Worm (Caenorhabditis elegans) whole organism, late embryonic: ENCODE results near the gene T08B6.1.

Experiments used
- C38D4.7 ChIP-seq: fragments of 200-800 bp; sonication (Bioruptor generic); optimal IDR thresholded peaks from 2 replicates; lab custom pipeline; 2018; ENCODE audit warnings: mild to moderate bottlenecking, missing genetic modification characterization, moderate library complexity, missing compliant biosample characterization
- K02D7.2 ChIP-seq: sonication (generic microtip); optimal IDR thresholded peaks from 2 replicates; lab custom pipeline; 2017; ENCODE audit warnings: mild to moderate bottlenecking, missing genetic modification characterization, missing compliant biosample characterization
- Y22D7AL.16 ChIP-seq: sonication (generic microtip); optimal IDR thresholded peaks from 2 replicates; lab custom pipeline; 2016; ENCODE audit warnings: missing genetic modification characterization, missing compliant biosample characterization
- ahr-1 ChIP-seq: sonication (generic microtip); optimal IDR thresholded peaks from 2 replicates; lab custom pipeline; 2016; ENCODE audit warnings: missing genetic modification characterization, missing compliant biosample characterization
- ceh-19 ChIP-seq: fragments of 200-800 bp; sonication (Bioruptor generic); optimal IDR thresholded peaks from 2 replicates; lab custom pipeline; 2018; ENCODE audit warnings: mild to moderate bottlenecking, missing genetic modification characterization, missing compliant biosample characterization
- ceh-22 ChIP-seq: sonication (generic microtip); optimal IDR thresholded peaks from 2 replicates; lab custom pipeline; 2017; ENCODE audit warnings: missing biosample characterization, missing genetic modification characterization
- ceh-34 ChIP-seq: sonication (generic microtip); optimal IDR thresholded peaks from 2 replicates; lab custom pipeline; 2016; ENCODE audit warnings: mild to moderate bottlenecking, missing genetic modification characterization, missing compliant biosample characterization
- ceh-48 ChIP-seq: sonication (generic microtip); optimal IDR thresholded peaks from 2 replicates; lab custom pipeline; 2016; ENCODE audit warnings: missing genetic modification characterization, inconsistent platforms, missing compliant biosample characterization
- che-1 ChIP-seq: sonication (generic microtip); optimal IDR thresholded peaks from 2 replicates; lab custom pipeline; 2016; ENCODE audit warnings: mild to moderate bottlenecking, missing genetic modification characterization, missing compliant biosample characterization
- ets-4 ChIP-seq: sonication (generic microtip); optimal IDR thresholded peaks from 2 replicates; lab custom pipeline; 2016; ENCODE audit warnings: missing genetic modification characterization, missing compliant biosample characterization
- eyg-1 ChIP-seq: sonication (generic microtip); optimal IDR thresholded peaks from 2 replicates; lab custom pipeline; 2016; ENCODE audit warnings: missing genotype, missing genetic modification characterization, missing compliant biosample characterization
- fax-1 ChIP-seq: sonication (generic microtip); optimal IDR thresholded peaks from 2 replicates; lab custom pipeline; 2016; ENCODE audit warnings: missing genotype, missing genetic modification characterization, missing compliant biosample characterization
- fkh-6 ChIP-seq: sonication (generic microtip); optimal IDR thresholded peaks from 2 replicates; lab custom pipeline; 2016; ENCODE audit warnings: missing genetic modification characterization, missing compliant biosample characterization
- hlh-30 ChIP-seq: sonication (generic microtip); optimal IDR thresholded peaks from 2 replicates; lab custom pipeline; 2017; ENCODE audit warnings: antibody characterized with exemption, missing genetic modification characterization, missing compliant biosample characterization; ENCODE audit not compliant: insufficient read depth
- hlh-6 ChIP-seq: sonication (generic microtip); optimal IDR thresholded peaks from 2 replicates; lab custom pipeline; 2016; ENCODE audit warnings: missing genotype, missing genetic modification characterization, missing compliant biosample characterization
- hlh-8 ChIP-seq: sonication (generic microtip); optimal IDR thresholded peaks from 2 replicates; lab custom pipeline; 2016; ENCODE audit warnings: missing genotype, missing genetic modification characterization, missing compliant biosample characterization
- lim-6 ChIP-seq: sonication (generic microtip); optimal IDR thresholded peaks from 2 replicates; lab custom pipeline; 2016; ENCODE audit warnings: missing genetic modification characterization, missing compliant biosample characterization
- lin-11 ChIP-seq: fragments of 200-800 bp; sonication (Bioruptor generic); optimal IDR thresholded peaks from 2 replicates; lab custom pipeline; 2018; ENCODE audit warnings: mild to moderate bottlenecking, missing genetic modification characterization, missing compliant biosample characterization
- madf-2 ChIP-seq: sonication (generic microtip); optimal IDR thresholded peaks from 2 replicates; lab custom pipeline; 2017; ENCODE audit warnings: missing genetic modification characterization, missing compliant biosample characterization
- nhr-232 ChIP-seq: sonication (generic microtip); optimal IDR thresholded peaks from 2 replicates; lab custom pipeline; 2016; ENCODE audit warnings: missing genetic modification characterization, missing compliant biosample characterization
- odd-2 ChIP-seq: sonication (generic microtip); optimal IDR thresholded peaks from 2 replicates; lab custom pipeline; 2017; ENCODE audit warnings: antibody characterized with exemption, mild to moderate bottlenecking, missing genetic modification characterization, missing compliant biosample characterization
- pag-3 ChIP-seq: sonication (generic microtip); optimal IDR thresholded peaks from 2 replicates; lab custom pipeline; 2016; ENCODE audit warnings: missing compliant biosample characterization, missing genetic modification characterization, borderline replicate concordance
- pha-2 ChIP-seq: sonication (generic microtip); optimal IDR thresholded peaks from 2 replicates; lab custom pipeline; 2017; ENCODE audit warnings: mild to moderate bottlenecking, missing genetic modification characterization, missing compliant biosample characterization
- pros-1 ChIP-seq: fragments of 150-350 bp; optimal IDR thresholded peaks from 2 replicates; lab custom pipeline; 2014; ENCODE audit warnings: missing biosample characterization, missing genetic modification reagents, missing genetic modification characterization
- ref-2 ChIP-seq: sonication (generic microtip); optimal IDR thresholded peaks from 2 replicates; lab custom pipeline; 2016; ENCODE audit warnings: missing genetic modification characterization, missing compliant biosample characterization
- syd-9 ChIP-seq: sonication (generic microtip); optimal IDR thresholded peaks from 2 replicates; lab custom pipeline; 2016; ENCODE audit warnings: mild to moderate bottlenecking, missing genetic modification characterization, moderate library complexity, missing compliant biosample characterization
- tbx-7 ChIP-seq: sonication (generic microtip); optimal IDR thresholded peaks from 2 replicates; lab custom pipeline; 2016; ENCODE audit warnings: missing genotype, missing genetic modification characterization, missing compliant biosample characterization
- unc-3 ChIP-seq, 2 experiments: fragments of 200-800 bp in 1 of 2; sonication (Bioruptor generic) in 1 of 2; sonication (generic microtip) in 1 of 2; conservative IDR thresholded peaks in 1 of 2; optimal IDR thresholded peaks in 1 of 2; 2 replicates each; pipeline versions ENCODE4 v1.3.6 to Lab custom; 2016 to 2022; ENCODE audit warnings: missing compliant biosample characterization in 2 of 2, missing genetic modification characterization in 2 of 2, missing genetic modification reagents in 1 of 2
- unc-42 ChIP-seq: sonication (generic microtip); optimal IDR thresholded peaks from 2 replicates; lab custom pipeline; 2016; ENCODE audit warnings: missing genotype, missing genetic modification characterization, missing compliant biosample characterization

The T08B6.1 gene

ce11 chrIV:4867610-4868009, 19.5 kb downstream of the T08B6.1 start, which contains the start of gene str-172:
str-172 (minus strand) TSS chrIV:4867710.
- TF ChIP-seq che-1 (tag; lab: Kevin White, UChicago): no peak
- TF ChIP-seq, all 69 proteins: peak for 0

ce11 chrIV:4866599-4866998, 20.6 kb downstream of the T08B6.1 start:
- TF ChIP-seq lim-6 (no peak), ceh-22 (tag; lab: Kevin White, UChicago) (no peak), Y22D7AL.16 (tag; lab: Kevin White, UChicago) (no peak)
- TF ChIP-seq, all 69 proteins: peak for 0

ce11 chrIV:4864524-4864923, 22.6 kb downstream of the T08B6.1 start:
- no peak for TF ChIP-seq K02D7.2 (tag; lab: Kevin White, UChicago)
- TF ChIP-seq hlh-8: no peak
- no peak for TF ChIP-seq fax-1 (tag; lab: Kevin White, UChicago)
- TF ChIP-seq hlh-6 (tag; lab: Kevin White, UChicago): no peak
- no peak for TF ChIP-seq pha-2 (tag; lab: Kevin White, UChicago)
- TF ChIP-seq C38D4.7 (GFP tag; lab: Kevin White, UChicago): no peak
- no peak for TF ChIP-seq eyg-1
- TF ChIP-seq odd-2: no peak

ce11 chrIV:4861449-4861848, 25.7 kb downstream of the T08B6.1 start, which contains the start of the genes Y17G9A.4 and str-173:
Y17G9A.4 (minus strand) TSS chrIV:4861549.
str-173 (plus strand) TSS chrIV:4861773.
- TF ChIP-seq pag-3 (no peak), ahr-1 (tag; lab: Kevin White, UChicago) (no peak), nhr-232 (tag; lab: Kevin White, UChicago) (no peak), hlh-8 (no peak), hlh-30 (tag; lab: Kevin White, UChicago) (no peak), unc-42 (tag; lab: Kevin White, UChicago) (no peak), lim-6 (no peak), lin-11 (tag; lab: Kevin White, UChicago) (no peak), madf-2 (tag; lab: Kevin White, UChicago) (no peak), ets-4 (no peak)

- no peak for TF ChIP-seq ref-2 (tag; lab: Kevin White, UChicago)
- no peak for TF ChIP-seq tbx-7 (tag; lab: Kevin White, UChicago)
- no peak for TF ChIP-seq ceh-48 (tag; lab: Kevin White, UChicago)
- TF ChIP-seq odd-2: no peak
Measured at ce11 chrIV:4858573-4858972, 28.6 kb downstream of the T08B6.1 start, which contains the start of gene Y17G9A.3. Y17G9A.3 (minus strand) TSS chrIV:4858673.

ce11 chrIV:4856195-4856594, 31.0 kb downstream of the T08B6.1 start, which contains the start of gene Y17G9A.2:
Y17G9A.2 (minus strand) TSS chrIV:4856295.
- TF ChIP-seq K02D7.2 (tag; lab: Kevin White, UChicago) (no peak), pag-3 (no peak), che-1 (tag; lab: Kevin White, UChicago) (no peak), pros-1 (no peak), ceh-34 (no peak), fkh-6 (tag; lab: Kevin White, UChicago) (no peak), ceh-19 (GFP tag; lab: Kevin White, UChicago) (no peak), hlh-30 (tag; lab: Kevin White, UChicago) (no peak)

- no peak for TF ChIP-seq unc-3 (GFP tag; conservative IDR thresholded peaks at IDR 0.05; lab: Robert Waterston, UW)
- no peak for TF ChIP-seq unc-3 (tag; optimal IDR thresholded peaks at IDR 0.05; lab: Kevin White, UChicago)
- no peak for TF ChIP-seq ceh-34
- no peak for TF ChIP-seq syd-9 (tag; lab: Kevin White, UChicago)
Measured at ce11 chrIV:4846793-4847192, 40.4 kb downstream of the T08B6.1 start, which contains the start of gene tat-2. tat-2 (minus strand) TSS chrIV:4846893.
